Fruit fly (Drosophila melanogaster) whole organism, embryonic: ENCODE results near the gene CG10866.

Experiments
- Asciz ChIP-seq: fragments of 200-800 bp; sonication (Bioruptor generic); optimal IDR thresholded peaks from 2 replicates; lab custom pipeline; 2017; ENCODE audit warnings: missing biosample characterization, mild to moderate bottlenecking, missing genetic modification characterization, missing genetic modification reagents
- CG10979 ChIP-seq: fragments of 200-800 bp; sonication (Bioruptor generic); optimal IDR thresholded peaks from 2 replicates; lab custom pipeline; 2018; ENCODE audit warnings: missing biosample characterization, mild to moderate bottlenecking, missing genetic modification characterization, moderate library complexity
- CG12391 ChIP-seq: fragments of 200-800 bp; sonication (Bioruptor generic); optimal IDR thresholded peaks from 3 replicates; lab custom pipeline; 2018; ENCODE audit warnings: missing biosample characterization, mild to moderate bottlenecking, missing genetic modification characterization, moderate library complexity
- CG13424 ChIP-seq: fragments of 200-800 bp; sonication (Bioruptor generic); optimal IDR thresholded peaks from 2 replicates; lab custom pipeline; 2019; ENCODE audit warnings: missing biosample characterization, mild to moderate bottlenecking, missing genetic modification characterization, moderate library complexity
- CG16815 ChIP-seq: fragments of 200-800 bp; sonication (Bioruptor generic); optimal IDR thresholded peaks from 3 replicates; lab custom pipeline; 2017; ENCODE audit warnings: missing biosample characterization, mild to moderate bottlenecking, missing genetic modification characterization
- CG17186 ChIP-seq: fragments of 200-800 bp; sonication (Bioruptor generic); optimal IDR thresholded peaks from 3 replicates; lab custom pipeline; 2017; ENCODE audit warnings: missing biosample characterization, missing genetic modification reagents, missing genetic modification characterization
- CG18764 ChIP-seq: fragments of 200-800 bp; sonication (Bioruptor generic); optimal IDR thresholded peaks from 3 replicates; lab custom pipeline; 2016; ENCODE audit warnings: missing biosample characterization, missing genetic modification characterization
- CG2116 ChIP-seq: fragments of 200-800 bp; sonication (Bioruptor generic); optimal IDR thresholded peaks from 3 replicates; lab custom pipeline; 2018; ENCODE audit warnings: missing biosample characterization, mild to moderate bottlenecking, missing genetic modification characterization
- CG2199 ChIP-seq: fragments of 200-800 bp; sonication (Bioruptor generic); IDR thresholded peaks from 3 replicates; pipeline ENCODE4 v1.3.6; 2022; ENCODE audit warnings: missing biosample characterization, missing genetic modification characterization
- CG32767 ChIP-seq: fragments of 200-800 bp; sonication (Bioruptor generic); IDR thresholded peaks from 2 replicates; pipeline ENCODE4 v1.3.6; 2022; ENCODE audit warnings: missing biosample characterization, missing genetic modification characterization
- CG4328 ChIP-seq: fragments of 200-800 bp; sonication (Bioruptor generic); optimal IDR thresholded peaks from 3 replicates; lab custom pipeline; 2017; ENCODE audit warnings: missing biosample characterization, missing genetic modification reagents, missing genetic modification characterization
- CG4360 ChIP-seq: fragments of 200-800 bp; sonication (Bioruptor generic); IDR thresholded peaks from 2 replicates; pipeline ENCODE4 v1.3.6; 2022; ENCODE audit warnings: missing biosample characterization, missing genetic modification characterization
- CG6683 ChIP-seq: fragments of 200-800 bp; sonication (Bioruptor generic); optimal IDR thresholded peaks from 2 replicates; lab custom pipeline; 2017; ENCODE audit warnings: missing biosample characterization, mild to moderate bottlenecking, missing genetic modification characterization, missing genetic modification reagents
- CG7987 ChIP-seq: fragments of 200-800 bp; sonication (Bioruptor generic); optimal IDR thresholded peaks from 2 replicates; lab custom pipeline; 2018; ENCODE audit warnings: missing biosample characterization, mild to moderate bottlenecking, missing genetic modification characterization, moderate library complexity
- CG8359 ChIP-seq: fragments of 200-800 bp; sonication (Bioruptor generic); optimal IDR thresholded peaks from 2 replicates; lab custom pipeline; 2017; ENCODE audit warnings: missing biosample characterization, mild to moderate bottlenecking, missing genetic modification characterization, borderline replicate concordance
- CG8388 ChIP-seq: fragments of 200-800 bp; sonication (Bioruptor generic); optimal IDR thresholded peaks from 2 replicates; lab custom pipeline; 2019; ENCODE audit warnings: missing biosample characterization, mild to moderate bottlenecking, missing genetic modification characterization, moderate library complexity
- CG9727 ChIP-seq: fragments of 200-800 bp; sonication (Bioruptor generic); optimal IDR thresholded peaks from 3 replicates; lab custom pipeline; 2017; ENCODE audit warnings: missing biosample characterization, mild to moderate bottlenecking, missing genetic modification characterization
- CG9797 ChIP-seq: fragments of 200-800 bp; sonication (Bioruptor generic); optimal IDR thresholded peaks from 3 replicates; lab custom pipeline; 2018; ENCODE audit warnings: missing biosample characterization, mild to moderate bottlenecking, missing genetic modification characterization
- D ChIP-seq, 2 experiments: fragments of 200-800 bp in 1 of 2; fragments of >200 bp in 1 of 2; sonication (Bioruptor generic) in 1 of 2; optimal IDR thresholded peaks; 2 replicates in 1 of 2; 3 replicates in 1 of 2; lab custom pipeline; 2017; ENCODE audit warnings: mild to moderate bottlenecking in 1 of 2, missing biosample characterization in 1 of 2, missing genetic modification characterization in 1 of 2, missing genetic modification reagents in 1 of 2
- HLH4C ChIP-seq: fragments of 200-800 bp; sonication (Bioruptor generic); IDR thresholded peaks from 3 replicates; pipeline ENCODE4 v1.3.6; 2022; ENCODE audit warnings: missing biosample characterization, missing genetic modification characterization; ENCODE audit not compliant: partially characterized antibody
- Max ChIP-seq: fragments of 200-800 bp; sonication (Bioruptor generic); optimal IDR thresholded peaks from 2 replicates; lab custom pipeline; 2016; ENCODE audit warnings: missing biosample characterization, mild to moderate bottlenecking, missing genetic modification characterization
- Myb ChIP-seq: fragments of 200-800 bp; sonication (Bioruptor generic); optimal IDR thresholded peaks from 2 replicates; lab custom pipeline; 2016; ENCODE audit warnings: missing biosample characterization, missing genetic modification characterization
- Oli ChIP-seq: fragments of 200-800 bp; sonication (Bioruptor generic); optimal IDR thresholded peaks from 2 replicates; lab custom pipeline; 2018; ENCODE audit warnings: missing biosample characterization, mild to moderate bottlenecking, missing genetic modification characterization, moderate library complexity
- Rx ChIP-seq: fragments of 200-800 bp; sonication (Bioruptor generic); IDR thresholded peaks from 2 replicates; pipeline ENCODE4 v1.3.6; 2022; ENCODE audit warnings: missing biosample characterization, missing genetic modification characterization
- Side ChIP-seq: fragments of 200-800 bp; sonication (Bioruptor generic); optimal IDR thresholded peaks from 2 replicates; lab custom pipeline; 2016; ENCODE audit warnings: missing biosample characterization, missing genetic modification characterization
- ac ChIP-seq: fragments of 200-800 bp; sonication (Bioruptor generic); optimal IDR thresholded peaks from 3 replicates; lab custom pipeline; 2017; ENCODE audit warnings: missing biosample characterization, mild to moderate bottlenecking, missing genetic modification characterization
- croc ChIP-seq: fragments of 200-800 bp; sonication (Bioruptor generic); conservative IDR thresholded peaks from 3 replicates; pipeline ENCODE4 v1.3.6; 2022; ENCODE audit warnings: missing biosample characterization, missing genetic modification characterization
- her ChIP-seq: fragments of 200-800 bp; sonication (Bioruptor generic); optimal IDR thresholded peaks from 2 replicates; lab custom pipeline; 2016; ENCODE audit warnings: missing biosample characterization, missing genetic modification characterization
- kah ChIP-seq: fragments of 200-800 bp; sonication (Bioruptor generic); optimal IDR thresholded peaks from 2 replicates; lab custom pipeline; 2018; ENCODE audit warnings: missing biosample characterization, mild to moderate bottlenecking, missing genetic modification characterization
- pho ChIP-seq: fragments of 200-800 bp; sonication (Bioruptor generic); optimal IDR thresholded peaks from 2 replicates; lab custom pipeline; 2016; ENCODE audit warnings: missing biosample characterization, missing genetic modification characterization
- pita ChIP-seq: fragments of 200-800 bp; sonication (Bioruptor generic); optimal IDR thresholded peaks from 2 replicates; lab custom pipeline; 2017; ENCODE audit warnings: missing biosample characterization, mild to moderate bottlenecking, missing genetic modification characterization
- prd ChIP-seq, 3 experiments: fragments of >200 bp in 2 of 3; fragments of 200-800 bp in 1 of 3; sonication (Bioruptor generic) in 1 of 3; optimal IDR thresholded peaks in 2 of 3; IDR thresholded peaks in 1 of 3; 2 replicates in 2 of 3; 3 replicates in 1 of 3; pipeline versions ENCODE4 v1.3.6 to Lab custom; 2017 to 2022; ENCODE audit warnings: missing biosample characterization in 1 of 3, missing genetic modification characterization in 1 of 3
- pros ChIP-seq: fragments of 200-800 bp; sonication (Bioruptor generic); optimal IDR thresholded peaks from 3 replicates; lab custom pipeline; 2019; ENCODE audit warnings: missing biosample characterization, mild to moderate bottlenecking, missing genetic modification characterization, moderate library complexity
- ranshi ChIP-seq: fragments of 200-800 bp; sonication (Bioruptor generic); IDR thresholded peaks from 2 replicates; pipeline ENCODE4 v1.3.6; 2022; ENCODE audit warnings: missing biosample characterization, missing genetic modification characterization
- scrt ChIP-seq: fragments of 200-800 bp; sonication (Bioruptor generic); optimal IDR thresholded peaks from 2 replicates; lab custom pipeline; 2018; ENCODE audit warnings: missing biosample characterization, mild to moderate bottlenecking, missing genetic modification characterization, moderate library complexity
- sens ChIP-seq: fragments of 200-800 bp; sonication (Bioruptor generic); peaks from one replicate; lab custom pipeline; 2016; ENCODE audit warnings: missing biosample characterization, missing genetic modification characterization
- tap ChIP-seq: fragments of 200-800 bp; optimal IDR thresholded peaks from 3 replicates; lab custom pipeline; 2019; ENCODE audit warnings: missing biosample characterization, mild to moderate bottlenecking, missing genetic modification characterization, moderate library complexity
- vvl ChIP-seq: fragments of 200-800 bp; sonication (Bioruptor generic); IDR thresholded peaks from 2 replicates; pipeline ENCODE4 v1.3.6; 2022; ENCODE audit warnings: missing biosample characterization, missing genetic modification characterization
- z ChIP-seq: fragments of 200-800 bp; sonication (Bioruptor generic); IDR thresholded peaks from 3 replicates; pipeline ENCODE4 v1.3.6; 2022; ENCODE audit warnings: missing biosample characterization, missing genetic modification characterization

The CG10866 gene

dm6 chr3L:3977622-3978355 lies 40.0 kb upstream of the CG10866 start (continued):
- no peak for TF ChIP-seq CG9797 (GFP tag; lab: Kevin White, UChicago)
- TF ChIP-seq CG4328 (GFP tag; lab: Kevin White, UChicago) = no peak
- no peak for TF ChIP-seq CG18764 (GFP tag; lab: Kevin White, UChicago)
- no peak for TF ChIP-seq Asciz
- TF ChIP-seq vvl (GFP tag; lab: Robert Waterston, UW) = no peak; the same call in 1 of the 2 replicates
- no peak for TF ChIP-seq pho (GFP tag; lab: Kevin White, UChicago)
- no peak for TF ChIP-seq CG13424 (tag; lab: Kevin White, UChicago)
- TF ChIP-seq HLH4C = no peak
- TF ChIP-seq CG8388 = peak; percentile 33
- no peak for TF ChIP-seq CG6683 (GFP tag; lab: Kevin White, UChicago)
- TF ChIP-seq CG10979 (tag; lab: Kevin White, UChicago) = peak; percentile 76
- no peak for TF ChIP-seq ranshi
- TF ChIP-seq CG16815 = peak; percentile 40
- no peak for TF ChIP-seq kah
- no peak for TF ChIP-seq Side (GFP tag; lab: Kevin White, UChicago)
- TF ChIP-seq CG9727 = peak; percentile 78
- TF ChIP-seq z (GFP tag; lab: Robert Waterston, UW) = no peak
- TF ChIP-seq CG2116 = no peak
- TF ChIP-seq prd (optimal IDR thresholded peaks at IDR 0.05; lab: Kevin White, UChicago) = no peak
- TF ChIP-seq prd (GFP tag; IDR thresholded peaks at IDR 0.05; lab: Robert Waterston, UW) = peak; percentile 77
- no peak for TF ChIP-seq pita (GFP tag; lab: Kevin White, UChicago)
- peak; percentile 64 for TF ChIP-seq CG12391 (tag; lab: Kevin White, UChicago)
- TF ChIP-seq CG7987 (GFP tag; lab: Kevin White, UChicago) = no peak
- no peak for TF ChIP-seq CG8359 (GFP tag; lab: Kevin White, UChicago)
- TF ChIP-seq CG32767 (GFP tag; lab: Robert Waterston, UW) = no peak
- no peak for TF ChIP-seq Max (GFP tag; lab: Kevin White, UChicago)

- TF ChIP-seq Rx (no peak), CG17186 (no peak), sens (no peak), ac (GFP tag; lab: Kevin White, UChicago) (peak; percentile 32), her (no peak), pros (peak; percentile 92), CG4360 (GFP tag; lab: Robert Waterston, UW) (peak; percentile 98), croc (GFP tag; lab: Robert Waterston, UW) (no peak), tap (peak; percentile 61), CG13424 (tag; lab: Kevin White, UChicago) (no peak), Myb (no peak), Oli (tag; lab: Kevin White, UChicago) (no peak), scrt (GFP tag; lab: Kevin White, UChicago) (peak; percentile 79), CG2199 (GFP tag; lab: Robert Waterston, UW) (0 out of 3 replicates have a peak, but pooled peaks have one; percentile 54), D (optimal IDR thresholded peaks at IDR 0.05; lab: Kevin White, UChicago) (peak; percentile 0), D (GFP tag; optimal IDR thresholded peaks at IDR 0.05; lab: Kevin White, UChicago) (no peak)
These were observed 38.6 kb upstream of the CG10866 start for dm6 chr3L:3976438-3976837.
